Worm (Caenorhabditis elegans): ENCODE data around the gene Y67D8C.2.

Y67D8C.2 gene

ce11 chrIV:3092978-3093377 is 20.9 kb downstream of the Y67D8C.2 start:
- no peak for TF ChIP-seq B0310.2 (tag; optimal IDR thresholded peaks at IDR 0.05)
- no peak for TF ChIP-seq sea-1 (GFP tag; conservative IDR thresholded peaks at IDR 0.05)
- no peak for TF ChIP-seq tbx-11 (GFP tag; IDR thresholded peaks at IDR 0.05)
- no peak for TF ChIP-seq ceh-36 (tag; optimal IDR thresholded peaks at IDR 0.05)
- no peak for TF ChIP-seq hmbx-1 (tag; optimal IDR thresholded peaks at IDR 0.05)
- no peak for TF ChIP-seq tra-4 (tag; optimal IDR thresholded peaks at IDR 0.05)
- TF ChIP-seq pes-1 (GFP tag; IDR thresholded peaks at IDR 0.05): no peak
- TF ChIP-seq flt-1 (GFP tag; IDR thresholded peaks at IDR 0.05): no peak

DNA sequence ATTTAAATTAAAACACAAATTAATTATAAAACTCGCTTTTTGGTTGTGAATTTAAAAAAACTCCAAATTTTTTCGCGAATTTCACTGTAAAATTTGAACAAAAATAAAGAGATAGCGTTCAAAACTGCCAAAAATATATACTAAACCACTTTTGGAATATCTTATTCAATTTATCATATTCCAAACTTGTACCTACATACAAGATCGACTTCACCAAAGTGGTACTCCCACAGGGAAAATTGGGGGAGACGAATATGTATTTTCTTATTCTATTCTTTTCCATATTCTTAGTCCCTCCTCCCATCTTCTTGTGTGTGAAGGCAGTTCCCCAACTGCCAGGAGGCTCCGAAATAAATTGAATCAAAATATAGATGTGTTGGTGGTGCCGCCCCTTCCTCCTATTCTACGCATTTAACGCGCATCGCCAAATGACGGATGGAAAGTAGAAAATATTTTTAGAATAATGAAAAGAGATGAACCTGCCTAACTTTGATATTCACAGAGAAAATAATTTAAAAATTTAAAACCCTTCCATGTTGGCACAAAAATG is 24.0 kb downstream of the Y67D8C.2 start:
- TF ChIP-seq scrt-1 (GFP tag; IDR thresholded peaks at IDR 0.05): no peak
- no peak for TF ChIP-seq ets-7 (tag; optimal IDR thresholded peaks at IDR 0.05)
- no peak for TF ChIP-seq pes-1 (GFP tag; IDR thresholded peaks at IDR 0.05)

- no peak for TF ChIP-seq tbx-11 (GFP tag; IDR thresholded peaks at IDR 0.05)
- TF ChIP-seq hmg-4 (GFP tag; optimal IDR thresholded peaks at IDR 0.05): no peak
- no peak for TF ChIP-seq B0310.2 (tag; optimal IDR thresholded peaks at IDR 0.05)
- no peak for TF ChIP-seq pes-1 (GFP tag; IDR thresholded peaks at IDR 0.05)
- no peak for TF ChIP-seq ama-1 (optimal IDR thresholded peaks at IDR 0.05)
- TF ChIP-seq tra-4 (tag; optimal IDR thresholded peaks at IDR 0.05): no peak
- no peak for TF ChIP-seq ets-7 (tag; optimal IDR thresholded peaks at IDR 0.05)
- no peak for TF ChIP-seq hnd-1 (tag; optimal IDR thresholded peaks at IDR 0.05)
- no peak for TF ChIP-seq tbx-37 (GFP tag; conservative IDR thresholded peaks at IDR 0.05)
- TF ChIP-seq ceh-13 (GFP tag; optimal IDR thresholded peaks at IDR 0.05): no peak
- TF ChIP-seq flt-1 (GFP tag; IDR thresholded peaks at IDR 0.05): no peak
- TF ChIP-seq scrt-1 (GFP tag; IDR thresholded peaks at IDR 0.05): no peak
- no peak for TF ChIP-seq ceh-36 (tag; optimal IDR thresholded peaks at IDR 0.05)
Measured at ce11 chrIV:3097019-3097418, 24.9 kb downstream of the Y67D8C.2 start.

DNA sequence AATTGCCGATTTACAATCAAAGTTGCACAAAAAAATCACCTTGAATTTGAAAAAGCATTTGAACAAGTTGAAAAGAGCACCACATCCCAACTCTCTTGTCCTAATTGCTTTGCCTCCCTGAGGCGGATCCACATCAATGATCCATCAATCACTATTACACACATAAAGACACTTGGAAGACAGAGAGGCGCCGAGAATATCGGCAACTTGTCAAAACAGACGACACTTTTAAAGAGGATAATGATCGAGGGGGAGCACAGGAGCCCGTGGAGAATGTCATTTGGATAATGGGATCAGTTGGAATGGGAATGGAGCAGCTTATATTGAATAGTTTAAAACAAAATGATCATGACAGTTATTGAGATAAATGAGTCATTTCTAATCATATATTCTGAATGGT is 29.1 kb downstream of the Y67D8C.2 start:
- no peak for TF ChIP-seq aly-1 (tag; optimal IDR thresholded peaks at IDR 0.05)
- TF ChIP-seq hmg-4 (GFP tag; optimal IDR thresholded peaks at IDR 0.05): no peak
- TF ChIP-seq ets-7 (tag; optimal IDR thresholded peaks at IDR 0.05): no peak
- TF ChIP-seq flt-1 (GFP tag; IDR thresholded peaks at IDR 0.05): no peak
- TF ChIP-seq ceh-13 (GFP tag; optimal IDR thresholded peaks at IDR 0.05): no peak
- no peak for TF ChIP-seq tbx-37 (GFP tag; conservative IDR thresholded peaks at IDR 0.05)
- no peak for TF ChIP-seq ceh-36 (tag; optimal IDR thresholded peaks at IDR 0.05)
- TF ChIP-seq tbx-11 (GFP tag; IDR thresholded peaks at IDR 0.05): no peak
- no peak for TF ChIP-seq B0310.2 (tag; optimal IDR thresholded peaks at IDR 0.05)
- TF ChIP-seq tra-4 (tag; optimal IDR thresholded peaks at IDR 0.05): no peak
- no peak for TF ChIP-seq hnd-1 (tag; optimal IDR thresholded peaks at IDR 0.05)
- TF ChIP-seq ama-1 (optimal IDR thresholded peaks at IDR 0.05): no peak

DNA sequence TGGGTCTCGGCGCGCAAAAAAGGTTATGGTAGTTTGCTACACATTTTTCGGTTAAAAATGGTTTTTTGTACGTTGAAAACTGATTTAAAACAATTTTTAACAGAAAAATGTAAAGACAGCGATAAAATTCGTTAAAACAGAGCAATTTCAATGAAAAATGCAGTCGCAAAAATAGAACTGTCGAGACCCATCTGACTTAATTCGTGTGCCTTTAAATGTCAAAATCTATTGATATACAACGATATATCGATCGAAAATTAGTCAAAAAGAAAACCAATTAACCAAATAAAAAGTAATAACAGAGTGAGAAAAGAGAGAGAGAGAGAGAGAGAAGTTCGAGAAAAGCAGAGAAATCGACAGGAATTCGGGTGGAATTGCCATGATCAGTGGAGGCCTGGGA is 49.0 kb downstream of the Y67D8C.2 start:
- no peak for TF ChIP-seq F13C5.2 (tag; optimal IDR thresholded peaks at IDR 0.05)
- no peak for TF ChIP-seq pes-1 (GFP tag; IDR thresholded peaks at IDR 0.05)
- TF ChIP-seq ama-1 (optimal IDR thresholded peaks at IDR 0.05): no peak
- TF ChIP-seq aly-1 (tag; optimal IDR thresholded peaks at IDR 0.05): no peak
- no peak for TF ChIP-seq tbx-11 (GFP tag; IDR thresholded peaks at IDR 0.05)
- no peak for TF ChIP-seq tra-4 (tag; optimal IDR thresholded peaks at IDR 0.05)
- TF ChIP-seq flt-1 (GFP tag; IDR thresholded peaks at IDR 0.05): no peak
- no peak for TF ChIP-seq tbx-37 (GFP tag; conservative IDR thresholded peaks at IDR 0.05)
- TF ChIP-seq B0310.2 (tag; optimal IDR thresholded peaks at IDR 0.05): no peak
- TF ChIP-seq ets-7 (tag; optimal IDR thresholded peaks at IDR 0.05): no peak
- no peak for TF ChIP-seq sea-1 (GFP tag; conservative IDR thresholded peaks at IDR 0.05)
- no peak for TF ChIP-seq ceh-13 (GFP tag; optimal IDR thresholded peaks at IDR 0.05)
- no peak for TF ChIP-seq hmbx-1 (tag; optimal IDR thresholded peaks at IDR 0.05)
- no peak for TF ChIP-seq scrt-1 (GFP tag; IDR thresholded peaks at IDR 0.05)
- TF ChIP-seq ceh-36 (tag; optimal IDR thresholded peaks at IDR 0.05): no peak
- no peak for TF ChIP-seq hnd-1 (tag; optimal IDR thresholded peaks at IDR 0.05)
- TF ChIP-seq hmg-4 (GFP tag; optimal IDR thresholded peaks at IDR 0.05): no peak

Measured in whole organism, early embryonic.